Fruit fly (Drosophila melanogaster) whole organism, embryonic: Measurements from ENCODE around the gene Ror.
A peak's percentile ranks its signal among the peaks of the same experiment; 100 is the strongest.

Experiments
- Awh ChIP-seq: fragments of 200-800 bp; sonication (Bioruptor generic); IDR thresholded peaks from 2 replicates; pipeline ENCODE4, ENCODE4 v1.3.6; 2022; ENCODE audit warnings: missing biosample characterization, missing genetic modification characterization
- Bgb ChIP-seq: fragments of 200-800 bp; sonication (Bioruptor generic); IDR thresholded peaks from 2 replicates; pipeline ENCODE4 v1.3.6; 2022; ENCODE audit warnings: missing biosample characterization, missing genetic modification characterization; ENCODE audit not compliant: partially characterized antibody
- CG10565 ChIP-seq: fragments of 200-800 bp; sonication (Bioruptor generic); optimal IDR thresholded peaks from 3 replicates; lab custom pipeline; 2016; ENCODE audit warnings: missing biosample characterization, mild to moderate bottlenecking, missing genetic modification characterization
- CG11085 ChIP-seq: fragments of 200-800 bp; sonication (Bioruptor generic); IDR thresholded peaks from 2 replicates; pipeline ENCODE4 v1.3.6; 2022; ENCODE audit warnings: missing biosample characterization, missing genetic modification characterization
- CG12071 ChIP-seq: fragments of 200-800 bp; sonication (Bioruptor generic); optimal IDR thresholded peaks from 3 replicates; lab custom pipeline; 2018; ENCODE audit warnings: missing biosample characterization, mild to moderate bottlenecking, missing genetic modification characterization
- CG12391 ChIP-seq: fragments of 200-800 bp; sonication (Bioruptor generic); optimal IDR thresholded peaks from 3 replicates; lab custom pipeline; 2018; ENCODE audit warnings: missing biosample characterization, mild to moderate bottlenecking, missing genetic modification characterization, moderate library complexity
- CG15479 ChIP-seq: fragments of 200-800 bp; sonication (Bioruptor generic); optimal IDR thresholded peaks from 3 replicates; lab custom pipeline; 2019; ENCODE audit warnings: missing biosample characterization, mild to moderate bottlenecking, missing genetic modification characterization, moderate library complexity
- CG17328 ChIP-seq: fragments of 200-800 bp; sonication (Bioruptor generic); IDR thresholded peaks from 2 replicates; pipeline ENCODE4 v1.3.6; 2022; ENCODE audit warnings: missing biosample characterization, missing genetic modification characterization
- CG17612 ChIP-seq: fragments of 200-800 bp; sonication (Bioruptor generic); IDR thresholded peaks from 2 replicates; pipeline ENCODE4 v1.3.6; 2022; ENCODE audit warnings: missing biosample characterization, missing genetic modification characterization
- CG1792 ChIP-seq: fragments of 200-800 bp; sonication (Bioruptor generic); optimal IDR thresholded peaks from 2 replicates; lab custom pipeline; 2016; ENCODE audit warnings: missing biosample characterization, missing genetic modification characterization
- CG18011 ChIP-seq: fragments of 200-800 bp; sonication (Bioruptor generic); optimal IDR thresholded peaks from 2 replicates; lab custom pipeline; 2017; ENCODE audit warnings: missing biosample characterization, missing genetic modification characterization, mild to moderate bottlenecking, moderate library complexity, missing genotype
- CG2199 ChIP-seq: fragments of 200-800 bp; sonication (Bioruptor generic); IDR thresholded peaks from 3 replicates; pipeline ENCODE4 v1.3.6; 2022; ENCODE audit warnings: missing biosample characterization, missing genetic modification characterization
- CG31224 ChIP-seq: fragments of 200-800 bp; sonication (Bioruptor generic); IDR thresholded peaks from 2 replicates; pipeline ENCODE4 v1.3.6; 2022; ENCODE audit warnings: missing biosample characterization, missing genetic modification characterization
- CG32767 ChIP-seq: fragments of 200-800 bp; sonication (Bioruptor generic); IDR thresholded peaks from 2 replicates; pipeline ENCODE4 v1.3.6; 2022; ENCODE audit warnings: missing biosample characterization, missing genetic modification characterization
- CG3838 ChIP-seq: fragments of 200-800 bp; sonication (Bioruptor generic); optimal IDR thresholded peaks from 3 replicates; lab custom pipeline; 2016; ENCODE audit warnings: missing biosample characterization, missing genetic modification characterization
- CG7928 ChIP-seq: fragments of 200-800 bp; sonication (Bioruptor generic); optimal IDR thresholded peaks from 2 replicates; lab custom pipeline; 2017; ENCODE audit warnings: missing biosample characterization, mild to moderate bottlenecking, missing genetic modification characterization
- CG8388 ChIP-seq: fragments of 200-800 bp; sonication (Bioruptor generic); optimal IDR thresholded peaks from 2 replicates; lab custom pipeline; 2019; ENCODE audit warnings: missing biosample characterization, mild to moderate bottlenecking, missing genetic modification characterization, moderate library complexity
- Camta ChIP-seq: fragments of 200-800 bp; sonication (Bioruptor generic); optimal IDR thresholded peaks from 2 replicates; lab custom pipeline; 2016; ENCODE audit warnings: missing biosample characterization, missing genetic modification characterization
- Drgx ChIP-seq: fragments of 200-800 bp; sonication (Bioruptor generic); IDR thresholded peaks from 2 replicates; pipeline ENCODE4 v1.3.6; 2022; ENCODE audit warnings: missing biosample characterization, missing genetic modification characterization
- Eip74EF ChIP-seq, 2 experiments: fragments of 200-800 bp in 1 of 2; fragments of >200 bp in 1 of 2; sonication (Bioruptor generic) in 1 of 2; optimal IDR thresholded peaks; 2 replicates each; lab custom pipeline; 2017 to 2019; ENCODE audit warnings: missing biosample characterization in 2 of 2, missing genetic modification characterization in 2 of 2, mild to moderate bottlenecking in 1 of 2, moderate library complexity in 1 of 2
- H2.0 ChIP-seq: fragments of 200-800 bp; sonication (Bioruptor generic); IDR thresholded peaks from 2 replicates; pipeline ENCODE4 v1.3.6; 2022; ENCODE audit warnings: missing biosample characterization, missing genetic modification characterization
- HmgZ ChIP-seq: fragments of 200-800 bp; sonication (Bioruptor generic); optimal IDR thresholded peaks from 2 replicates; lab custom pipeline; 2018; ENCODE audit warnings: missing biosample characterization, mild to moderate bottlenecking, missing genetic modification characterization
- Hmr ChIP-seq: fragments of 200-800 bp; sonication (Bioruptor generic); optimal IDR thresholded peaks from 3 replicates; lab custom pipeline; 2017; ENCODE audit warnings: mild to moderate bottlenecking, missing biosample characterization, missing genetic modification reagents, missing genetic modification characterization
- Hmx ChIP-seq: fragments of 200-800 bp; sonication (Bioruptor generic); optimal IDR thresholded peaks from 2 replicates; lab custom pipeline; 2016; ENCODE audit warnings: missing biosample characterization, missing genetic modification characterization
- Hr3 ChIP-seq: fragments of 200-800 bp; sonication (Bioruptor generic); optimal IDR thresholded peaks from 3 replicates; lab custom pipeline; 2016; ENCODE audit warnings: missing biosample characterization, missing genetic modification characterization
- Oaz ChIP-seq: fragments of 200-800 bp; sonication (Bioruptor generic); IDR thresholded peaks from 2 replicates; pipeline ENCODE4 v1.3.6; 2022; ENCODE audit warnings: missing biosample characterization, missing genetic modification characterization
- Pdp1 ChIP-seq, 2 experiments: fragments of 200-800 bp; sonication (Bioruptor generic); optimal IDR thresholded peaks; 3 replicates each; lab custom pipeline; 2016; ENCODE audit warnings: missing biosample characterization in 2 of 2, missing genetic modification characterization in 2 of 2, mild to moderate bottlenecking in 1 of 2, moderate library complexity in 1 of 2
- Scr ChIP-seq: fragments of 200-800 bp; sonication (Bioruptor generic); IDR thresholded peaks from 2 replicates; pipeline ENCODE4 v1.3.6; 2022; ENCODE audit warnings: missing biosample characterization, missing genetic modification characterization; ENCODE audit not compliant: partially characterized antibody
- bcd ChIP-seq: fragments of 200-800 bp; sonication (Bioruptor generic); optimal IDR thresholded peaks from 2 replicates; lab custom pipeline; 2017; ENCODE audit warnings: missing biosample characterization, mild to moderate bottlenecking, missing genetic modification characterization
- br ChIP-seq: fragments of >200 bp; optimal IDR thresholded peaks from 2 replicates; lab custom pipeline; 2017
- bsh ChIP-seq, 2 experiments: fragments of 200-800 bp; sonication (Bioruptor generic); optimal IDR thresholded peaks; 2 replicates each; lab custom pipeline; 2017 to 2018; ENCODE audit warnings: mild to moderate bottlenecking in 2 of 2, missing biosample characterization in 2 of 2, missing genetic modification characterization in 2 of 2, moderate library complexity in 1 of 2
- btn ChIP-seq: fragments of 200-800 bp; sonication (Bioruptor generic); optimal IDR thresholded peaks from 2 replicates; lab custom pipeline; 2016; ENCODE audit warnings: missing biosample characterization, missing genetic modification characterization
- danr ChIP-seq: fragments of 200-800 bp; sonication (Bioruptor generic); IDR thresholded peaks from 2 replicates; pipeline ENCODE4 v1.3.6; 2022; ENCODE audit warnings: missing biosample characterization, missing genetic modification characterization
- fru ChIP-seq: fragments of >200 bp; optimal IDR thresholded peaks from 2 replicates; lab custom pipeline; 2017
- fu2 ChIP-seq: fragments of 200-800 bp; sonication (Bioruptor generic); optimal IDR thresholded peaks from 2 replicates; lab custom pipeline; 2016; ENCODE audit warnings: missing biosample characterization, missing genetic modification characterization
- gem ChIP-seq: fragments of 200-800 bp; sonication (Bioruptor generic); optimal IDR thresholded peaks from 2 replicates; lab custom pipeline; 2019; ENCODE audit warnings: missing biosample characterization, mild to moderate bottlenecking, missing genetic modification characterization, moderate library complexity
- gsb-n ChIP-seq: fragments of 200-800 bp; sonication (Bioruptor generic); optimal IDR thresholded peaks from 3 replicates; lab custom pipeline; 2018; ENCODE audit warnings: missing biosample characterization, mild to moderate bottlenecking, missing genetic modification characterization
- klu ChIP-seq: fragments of 200-800 bp; sonication (Bioruptor generic); IDR thresholded peaks from 2 replicates; pipeline ENCODE4 v1.3.6; 2022; ENCODE audit warnings: missing biosample characterization, missing genetic modification characterization
- lab ChIP-seq: fragments of 200-800 bp; sonication (Bioruptor generic); optimal IDR thresholded peaks from 3 replicates; lab custom pipeline; 2017; ENCODE audit warnings: missing biosample characterization, missing genetic modification characterization, mild to moderate bottlenecking, moderate library complexity, missing genetic modification reagents
- lov ChIP-seq, 2 experiments: fragments of 200-800 bp in 1 of 2; fragments of >200 bp in 1 of 2; sonication (Bioruptor generic) in 1 of 2; IDR thresholded peaks in 1 of 2; optimal IDR thresholded peaks in 1 of 2; 2 replicates in 1 of 2; 3 replicates in 1 of 2; pipeline versions ENCODE4 v1.3.6 to Lab custom; 2017 to 2022; ENCODE audit warnings: missing biosample characterization in 1 of 2, missing genetic modification characterization in 1 of 2
- nerfin-1 ChIP-seq: fragments of 200-800 bp; sonication (Bioruptor generic); optimal IDR thresholded peaks from 3 replicates; lab custom pipeline; 2019; ENCODE audit warnings: missing biosample characterization, mild to moderate bottlenecking, missing genetic modification characterization, moderate library complexity
- pan ChIP-seq, 4 experiments: fragments of >200 bp in 3 of 4; fragments of 200-800 bp in 1 of 4; sonication (Bioruptor generic) in 1 of 4; optimal IDR thresholded peaks in 3 of 4; IDR thresholded peaks in 1 of 4; 2 replicates each; pipeline versions ENCODE4 v1.3.6 to Lab custom; 2017 to 2022; ENCODE audit warnings: missing biosample characterization in 2 of 4, missing genetic modification characterization in 2 of 4, mixed read lengths in 1 of 4
- sisA ChIP-seq: fragments of 200-800 bp; sonication (Bioruptor generic); IDR thresholded peaks from 2 replicates; pipeline ENCODE4 v1.3.6; 2022; ENCODE audit warnings: missing biosample characterization, missing genetic modification characterization
- stc ChIP-seq: fragments of 200-800 bp; sonication (Bioruptor generic); IDR thresholded peaks from 2 replicates; pipeline ENCODE4 v1.3.6; 2022; ENCODE audit warnings: missing biosample characterization, missing genetic modification characterization
- tll ChIP-seq, 2 experiments: fragments of 200-800 bp in 1 of 2; fragments of >200 bp in 1 of 2; sonication (Bioruptor generic) in 1 of 2; optimal IDR thresholded peaks; 2 replicates each; lab custom pipeline; 2017 to 2019; ENCODE audit warnings: missing biosample characterization in 2 of 2, missing genetic modification characterization in 2 of 2, mild to moderate bottlenecking in 1 of 2, moderate library complexity in 1 of 2
- z ChIP-seq: fragments of 200-800 bp; sonication (Bioruptor generic); IDR thresholded peaks from 3 replicates; pipeline ENCODE4 v1.3.6; 2022; ENCODE audit warnings: missing biosample characterization, missing genetic modification characterization
- zfh1 ChIP-seq: fragments of 200-800 bp; sonication (Bioruptor generic); IDR thresholded peaks from 3 replicates; pipeline ENCODE4 v1.3.6; 2022; ENCODE audit warnings: missing biosample characterization, missing genetic modification characterization

Gene Ror

dm6 chr2L:10260750-10261493, 9.3 kb downstream of the Ror start, which contains the start of gene Pten (continued):
- peak; percentile 78 for TF ChIP-seq Camta (GFP tag; lab: Kevin White, UChicago)
- peak in 1 of 2 experiments; percentile 54 for TF ChIP-seq bsh (GFP tag; optimal IDR thresholded peaks at IDR 0.05; lab: Kevin White, UChicago)
- TF ChIP-seq H2.0 (GFP tag; lab: Robert Waterston, UW), result no peak; the same call in 1 of the 2 replicates
- TF ChIP-seq gem, result peak; percentile 80
- TF ChIP-seq CG10565 (GFP tag; lab: Kevin White, UChicago), result peak; percentile 69
- peak; percentile 75 for TF ChIP-seq CG12391 (tag; lab: Kevin White, UChicago)
- peak; percentile 58; the same call in 2 of the 3 replicates for TF ChIP-seq zfh1 (GFP tag; lab: Robert Waterston, UW)
- no peak for TF ChIP-seq CG2199 (GFP tag; lab: Robert Waterston, UW)
- TF ChIP-seq nerfin-1 (tag; lab: Kevin White, UChicago), result peak; percentile 48
- TF ChIP-seq CG1792 (GFP tag; lab: Kevin White, UChicago), result peak; percentile 58
- TF ChIP-seq Bgb (GFP tag; lab: Robert Waterston, UW), result peak; percentile 91
- no peak for TF ChIP-seq danr (GFP tag; lab: Robert Waterston, UW)
- peak; percentile 54; the same call in 1 of the 2 replicates for TF ChIP-seq Awh (GFP tag; lab: Robert Waterston, UW)
- TF ChIP-seq tll (GFP tag; optimal IDR thresholded peaks at IDR 0.05; lab: Kevin White, UChicago), result peak in 1 of 2 experiments; percentile 52
- TF ChIP-seq klu (GFP tag; lab: Robert Waterston, UW), result no peak

dm6 chr2L:10261774-10262173, 10.1 kb downstream of the Ror start:
- TF ChIP-seq CG32767 (no peak), pan (optimal IDR thresholded peaks at IDR 0.05; lab: Kevin White, UChicago) (no peak), pan (GFP tag; optimal IDR thresholded peaks at IDR 0.05 in 1 of 2, IDR thresholded peaks at IDR 0.05 in 1 of 2) (no peak), gsb-n (no peak), lab (no peak), CG15479 (GFP tag; lab: Kevin White, UChicago) (no peak), CG18011 (no peak), CG17612 (GFP tag; lab: Robert Waterston, UW) (no peak), br (lab: Kevin White, UChicago) (no peak), CG3838 (GFP tag; lab: Kevin White, UChicago) (no peak), fru (no peak), fu2 (GFP tag; lab: Kevin White, UChicago) (no peak)

- TF ChIP-seq Hmx (no peak), bcd (no peak), Oaz (GFP tag; lab: Robert Waterston, UW) (no peak), CG12071 (GFP tag; lab: Kevin White, UChicago) (no peak), Hr3 (no peak), Eip74EF (GFP tag; optimal IDR thresholded peaks at IDR 0.05; lab: Kevin White, UChicago) (no peak), Hmr (GFP tag; lab: Kevin White, UChicago) (no peak), Drgx (no peak), stc (GFP tag; lab: Robert Waterston, UW) (no peak), CG7928 (GFP tag; lab: Kevin White, UChicago) (peak; percentile 63), Scr (no peak), Pdp1 (GFP tag; optimal IDR thresholded peaks at IDR 0.05; lab: Kevin White, UChicago) (no peak), CG11085 (GFP tag; lab: Robert Waterston, UW) (no peak), HmgZ (tag; lab: Kevin White, UChicago) (no peak), z (no peak), CG31224 (GFP tag; lab: Robert Waterston, UW) (no peak), CG1792 (GFP tag; lab: Kevin White, UChicago) (no peak), CG8388 (GFP tag; lab: Kevin White, UChicago) (no peak), CG17328 (GFP tag; lab: Robert Waterston, UW) (no peak), lov (optimal IDR thresholded peaks at IDR 0.05; lab: Kevin White, UChicago) (no peak), lov (GFP tag; IDR thresholded peaks at IDR 0.05; lab: Robert Waterston, UW) (no peak), sisA (no peak), btn (GFP tag; lab: Kevin White, UChicago) (no peak), Camta (GFP tag; lab: Kevin White, UChicago) (no peak)
Observed at dm6 chr2L:10263343-10263744, 11.7 kb downstream of the Ror start, which contains the start of gene Rsf1. Gene Rsf1, minus strand, starts transcription at chr2L:10263554.
